Worm (Caenorhabditis elegans) whole organism, midembryonic: ENCODE results near the gene fbxa-72.

Experiments
- flt-1 ChIP-seq: fragments of 200-800 bp; sonication (Bioruptor generic); IDR thresholded peaks from 2 replicates; pipeline ENCODE4 v1.3.6; 2022; ENCODE audit warnings: missing genetic modification characterization, missing compliant biosample characterization
- med-1 ChIP-seq: sonication (generic microtip); optimal IDR thresholded peaks from 2 replicates; lab custom pipeline; 2017; ENCODE audit warnings: missing genetic modification characterization, mild to moderate bottlenecking, missing compliant biosample characterization, antibody characterized with exemption, missing genetic modification reagents; ENCODE audit not compliant: insufficient read depth
- ref-1 ChIP-seq: fragments of 200-800 bp; sonication (Bioruptor generic); conservative IDR thresholded peaks from 2 replicates; pipeline ENCODE4 v1.3.6; 2022; ENCODE audit warnings: missing genetic modification reagents, missing genetic modification characterization, missing compliant biosample characterization
- ztf-23 ChIP-seq: fragments of 200-800 bp; sonication (Bioruptor generic); IDR thresholded peaks from 2 replicates; pipeline ENCODE4 v1.3.6; 2022; ENCODE audit warnings: missing genetic modification reagents, missing genetic modification characterization, missing compliant biosample characterization

ce11 chrV:723895-724352, 47.4 kb upstream of the fbxa-72 start, which contains the start of gene fbxb-72:
- TF ChIP-seq med-1 (GFP tag; lab: Kevin White, UChicago) (no peak), flt-1 (GFP tag; lab: Robert Waterston, UW) (peak; percentile 51; the same call in 1 of the 2 replicates), ztf-23 (GFP tag; lab: Robert Waterston, UW) (no peak), ref-1 (no peak)
